Worm (Caenorhabditis elegans) whole organism, L4 larva: ENCODE measurements around the gene W06B4.1.

Source experiments
- D1046.2 ChIP-seq: fragments of 200-800 bp; sonication (Bioruptor generic); IDR thresholded peaks from 2 replicates; pipeline ENCODE4 v1.3.6; 2022; ENCODE audit warnings: missing genetic modification characterization, missing compliant biosample characterization
- ceh-20 ChIP-seq: fragments of 200-800 bp; sonication (Bioruptor generic); IDR thresholded peaks from 2 replicates; pipeline ENCODE4 v1.3.6; 2022; ENCODE audit warnings: missing genetic modification reagents, missing genetic modification characterization, missing compliant biosample characterization
- ces-1 ChIP-seq: fragments of 150-350 bp; sonication (generic microtip); optimal IDR thresholded peaks from 4 replicates; lab custom pipeline; 2014; ENCODE audit warnings: missing biosample characterization, missing genetic modification reagents, missing genetic modification characterization
- dmd-8 ChIP-seq: fragments of 200-800 bp; sonication (Bioruptor generic); IDR thresholded peaks from 2 replicates; pipeline ENCODE4 v1.3.6; 2022; ENCODE audit warnings: missing genetic modification characterization, missing compliant biosample characterization
- dpl-1 ChIP-seq: fragments of 150-350 bp; optimal IDR thresholded peaks from 2 replicates; lab custom pipeline; 2014; ENCODE audit warnings: missing biosample characterization, missing genetic modification reagents, missing genetic modification characterization
- fkh-10 ChIP-seq: fragments of 150-350 bp; optimal IDR thresholded peaks from 2 replicates; lab custom pipeline; 2014; ENCODE audit warnings: missing biosample characterization, missing genetic modification reagents, missing genetic modification characterization
- lin-13 ChIP-seq: fragments of 150-350 bp; optimal IDR thresholded peaks from 2 replicates; lab custom pipeline; 2014; ENCODE audit warnings: missing biosample characterization, missing genetic modification reagents, missing genetic modification characterization
- set-16 ChIP-seq: fragments of 200-800 bp; sonication (Bioruptor generic); IDR thresholded peaks from 2 replicates; pipeline ENCODE4 v1.3.6; 2022; ENCODE audit warnings: missing genetic modification reagents, missing genetic modification characterization, missing compliant biosample characterization
- unc-39 ChIP-seq: sonication (generic microtip); optimal IDR thresholded peaks from 2 replicates; lab custom pipeline; 2017; ENCODE audit warnings: missing biosample characterization, missing genetic modification characterization
- unc-62 ChIP-seq, 3 experiments: fragments of 150-350 bp in 1 of 3; sonication (generic microtip); optimal IDR thresholded peaks in 2 of 3; peaks in 1 of 3; 1 replicate in 1 of 3; 2 replicates in 2 of 3; lab custom pipeline; 2014 to 2017; ENCODE audit warnings: missing biosample characterization in 3 of 3, missing genetic modification characterization in 3 of 3, missing genetic modification reagents in 3 of 3, missing genotype in 1 of 3
- ztf-7 ChIP-seq: fragments of 150-350 bp; optimal IDR thresholded peaks from 2 replicates; lab custom pipeline; 2014; ENCODE audit warnings: missing biosample characterization, missing genetic modification characterization

DNA sequence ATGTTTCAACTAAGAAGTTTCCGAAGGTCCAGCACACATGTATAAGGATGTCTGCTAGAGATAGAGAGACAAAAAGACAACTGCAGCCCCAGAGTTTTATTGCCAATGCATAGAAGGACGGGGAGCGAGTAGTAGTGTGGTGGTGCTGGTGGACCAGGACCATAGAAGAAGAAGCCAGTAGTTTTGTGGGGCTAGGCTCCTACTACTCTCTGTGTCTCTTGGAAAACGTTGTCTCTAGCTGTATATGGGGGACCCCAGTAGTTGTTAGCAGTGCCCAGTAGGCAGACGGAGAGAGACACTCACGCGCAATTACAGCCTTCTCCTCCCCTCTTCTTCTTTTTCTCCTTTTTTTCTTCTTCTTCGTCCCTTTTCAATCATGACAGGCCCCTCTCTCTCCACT lies 15.4 kb upstream of the W06B4.1 start:
- TF ChIP-seq ceh-20 (no peak), unc-62 (GFP tag; optimal IDR thresholded peaks at IDR 0.05 in 1 of 2; lab: Kevin White, UChicago) (peak in 1 of 2 experiments; percentile 32), unc-62 (tag; optimal IDR thresholded peaks at IDR 0.05; lab: Kevin White, UChicago) (no peak), dmd-8 (GFP tag; lab: Robert Waterston, UW) (no peak), fkh-10 (peak; percentile 72), ztf-7 (tag; lab: Kevin White, UChicago) (no peak), unc-39 (tag; lab: Kevin White, UChicago) (no peak), lin-13 (GFP tag; lab: Kevin White, UChicago) (no peak), D1046.2 (GFP tag; lab: Robert Waterston, UW) (no peak), set-16 (GFP tag; lab: Robert Waterston, UW) (peak; percentile 52; the same call in 1 of the 2 replicates), dpl-1 (GFP tag; lab: Kevin White, UChicago) (no peak), ces-1 (GFP tag; lab: Kevin White, UChicago) (no peak)
